Worm (Caenorhabditis elegans) whole organism, L1 larva: Measurements from ENCODE around the gene C08B11.9.

Experiments
- C34B4.2 ChIP-seq: sonication (generic microtip); optimal IDR thresholded peaks from 2 replicates; lab custom pipeline; 2017; ENCODE audit warnings: mild to moderate bottlenecking, missing genetic modification characterization, missing compliant biosample characterization
- F16B12.6 ChIP-seq: fragments of 150-350 bp; optimal IDR thresholded peaks from 2 replicates; lab custom pipeline; 2014; ENCODE audit warnings: missing biosample characterization, missing genetic modification characterization
- Y116A8C.19 ChIP-seq: sonication (generic microtip); optimal IDR thresholded peaks from 2 replicates; lab custom pipeline; 2016; ENCODE audit warnings: missing compliant biosample characterization, missing genetic modification characterization, borderline replicate concordance
- ama-1 ChIP-seq: fragments of 150-350 bp; optimal IDR thresholded peaks from 2 replicates; lab custom pipeline; 2014
- blmp-1 ChIP-seq: fragments of 150-350 bp; optimal IDR thresholded peaks from 2 replicates; lab custom pipeline; 2014; ENCODE audit warnings: missing biosample characterization, missing genetic modification characterization
- ceh-63 ChIP-seq: fragments of 200-800 bp; sonication (Bioruptor generic); optimal IDR thresholded peaks from 2 replicates; lab custom pipeline; 2018; ENCODE audit warnings: mild to moderate bottlenecking, missing genetic modification characterization, missing compliant biosample characterization
- ceh-82 ChIP-seq, 3 experiments: fragments of 150-350 bp in 1 of 3; sonication (generic microtip) in 2 of 3; optimal IDR thresholded peaks; 2 replicates each; lab custom pipeline; 2014 to 2017; ENCODE audit warnings: missing biosample characterization in 3 of 3, missing genetic modification characterization in 3 of 3
- ceh-90 ChIP-seq: sonication (generic microtip); optimal IDR thresholded peaks from 2 replicates; lab custom pipeline; 2016; ENCODE audit warnings: missing genetic modification characterization, missing compliant biosample characterization
- ces-1 ChIP-seq: fragments of 150-350 bp; optimal IDR thresholded peaks from 2 replicates; lab custom pipeline; 2014; ENCODE audit warnings: missing biosample characterization, missing genetic modification reagents, missing genetic modification characterization
- dsc-1 ChIP-seq: sonication (generic microtip); optimal IDR thresholded peaks from 2 replicates; lab custom pipeline; 2016; ENCODE audit warnings: mild to moderate bottlenecking, missing genetic modification characterization, missing compliant biosample characterization
- efl-3 ChIP-seq: fragments of 200-800 bp; sonication (Bioruptor generic); optimal IDR thresholded peaks from 2 replicates; lab custom pipeline; 2018; ENCODE audit warnings: mild to moderate bottlenecking, missing genetic modification characterization, missing compliant biosample characterization
- elt-3 ChIP-seq, 6 experiments: fragments of 150-350 bp in 1 of 6; sonication (generic microtip); optimal IDR thresholded peaks; 2 replicates each; lab custom pipeline; 2017 to 2018; ENCODE audit warnings: missing biosample characterization in 6 of 6, missing genetic modification characterization in 6 of 6, inconsistent platforms in 1 of 6
- ets-5 ChIP-seq: fragments of 200-800 bp; sonication (Bioruptor generic); IDR thresholded peaks from 2 replicates; pipeline ENCODE4 v1.3.6; 2022; ENCODE audit warnings: missing genetic modification characterization, missing compliant biosample characterization
- fos-1 ChIP-seq: fragments of 150-350 bp; optimal IDR thresholded peaks from 2 replicates; lab custom pipeline; 2014; ENCODE audit warnings: missing biosample characterization, missing genetic modification characterization
- grh-1 ChIP-seq: fragments of 200-800 bp; sonication (Bioruptor generic); IDR thresholded peaks from 2 replicates; pipeline ENCODE4 v1.3.6; 2022; ENCODE audit warnings: missing genetic modification reagents, missing genetic modification characterization, missing compliant biosample characterization
- hlh-17 ChIP-seq: fragments of 200-800 bp; sonication (Bioruptor generic); optimal IDR thresholded peaks from 2 replicates; lab custom pipeline; 2018; ENCODE audit warnings: missing genetic modification characterization, mild to moderate bottlenecking, missing compliant biosample characterization, moderate library complexity, borderline replicate concordance
- hpl-2 ChIP-seq: fragments of 150-350 bp; optimal IDR thresholded peaks from 2 replicates; lab custom pipeline; 2014; ENCODE audit warnings: missing biosample characterization, missing genetic modification reagents, missing genetic modification characterization
- lin-14 ChIP-seq: fragments of 200-800 bp; sonication (Bioruptor generic); optimal IDR thresholded peaks from 2 replicates; lab custom pipeline; 2018; ENCODE audit warnings: mild to moderate bottlenecking, missing genetic modification characterization, moderate library complexity, missing compliant biosample characterization
- lin-15B ChIP-seq: fragments of 150-350 bp; sonication (generic microtip); optimal IDR thresholded peaks from 3 replicates; lab custom pipeline; 2014; ENCODE audit warnings: missing biosample characterization, missing genetic modification characterization
- lsy-2 ChIP-seq, 2 experiments: fragments of 150-350 bp; optimal IDR thresholded peaks; 2 replicates each; lab custom pipeline; 2014; ENCODE audit warnings: missing biosample characterization in 2 of 2, missing genetic modification characterization in 2 of 2
- mep-1 ChIP-seq: fragments of 150-350 bp; optimal IDR thresholded peaks from 2 replicates; lab custom pipeline; 2014; ENCODE audit warnings: missing biosample characterization, missing genetic modification characterization
- nhr-19 ChIP-seq: fragments of 200-800 bp; sonication (Bioruptor generic); conservative IDR thresholded peaks from 2 replicates; pipeline ENCODE4 v1.3.6; 2022; ENCODE audit warnings: missing genetic modification characterization, missing compliant biosample characterization
- nhr-237 ChIP-seq: fragments of 150-350 bp; optimal IDR thresholded peaks from 2 replicates; lab custom pipeline; 2014; ENCODE audit warnings: missing biosample characterization, missing genetic modification characterization
- nhr-28 ChIP-seq: fragments of 150-350 bp; optimal IDR thresholded peaks from 2 replicates; lab custom pipeline; 2014; ENCODE audit warnings: missing biosample characterization, missing genetic modification characterization
- nhr-76 ChIP-seq: sonication (generic microtip); optimal IDR thresholded peaks from 2 replicates; lab custom pipeline; 2017; ENCODE audit warnings: missing biosample characterization, missing genetic modification characterization
- nhr-85 ChIP-seq: sonication (generic microtip); peaks from one replicate; lab custom pipeline; 2016; ENCODE audit warnings: missing genetic modification characterization, inconsistent platforms, missing compliant biosample characterization
- pax-3 ChIP-seq: fragments of 200-800 bp; sonication (Bioruptor generic); optimal IDR thresholded peaks from 2 replicates; lab custom pipeline; 2018; ENCODE audit warnings: mild to moderate bottlenecking, missing genetic modification characterization, moderate library complexity, missing compliant biosample characterization
- pqm-1 ChIP-seq: sonication (generic microtip); optimal IDR thresholded peaks from 3 replicates; lab custom pipeline; 2017; ENCODE audit warnings: missing biosample characterization, missing genetic modification characterization
- snpc-4 ChIP-seq: fragments of 150-350 bp; optimal IDR thresholded peaks from 2 replicates; lab custom pipeline; 2014; ENCODE audit warnings: missing biosample characterization, missing genetic modification characterization
- tlp-1 ChIP-seq: fragments of 150-350 bp; optimal IDR thresholded peaks from 2 replicates; lab custom pipeline; 2014; ENCODE audit warnings: missing biosample characterization, missing genetic modification characterization
- unc-62 ChIP-seq: fragments of 150-350 bp; optimal IDR thresholded peaks from 2 replicates; lab custom pipeline; 2014; ENCODE audit warnings: missing biosample characterization, missing genetic modification reagents, missing genetic modification characterization
- vab-15 ChIP-seq: sonication (generic microtip); optimal IDR thresholded peaks from 2 replicates; lab custom pipeline; 2017; ENCODE audit warnings: missing genotype, mild to moderate bottlenecking, missing genetic modification characterization, missing compliant biosample characterization
- xbp-1 ChIP-seq: sonication (generic microtip); optimal IDR thresholded peaks from 2 replicates; lab custom pipeline; 2016; ENCODE audit warnings: missing genetic modification characterization, missing compliant biosample characterization
- zag-1 ChIP-seq: fragments of 150-350 bp; optimal IDR thresholded peaks from 2 replicates; lab custom pipeline; 2014; ENCODE audit warnings: missing biosample characterization, missing genetic modification characterization
- ztf-4 ChIP-seq: fragments of 150-350 bp; optimal IDR thresholded peaks from 2 replicates; lab custom pipeline; 2014; ENCODE audit warnings: missing biosample characterization, missing genetic modification characterization

Gene C08B11.9

ce11 chrII:8051330-8051729 lies 13.4 kb upstream of the C08B11.9 start:
- TF ChIP-seq nhr-85 (tag; lab: Kevin White, UChicago), result no peak
- no peak for TF ChIP-seq blmp-1 (tag; lab: Kevin White, UChicago)
- no peak for TF ChIP-seq lin-15B (tag; lab: Kevin White, UChicago)
- TF ChIP-seq ztf-4 (tag; lab: Kevin White, UChicago), result no peak
- TF ChIP-seq xbp-1 (tag; lab: Kevin White, UChicago), result no peak
- no peak for TF ChIP-seq C34B4.2 (tag; lab: Kevin White, UChicago)
- TF ChIP-seq ceh-82 (tag; optimal IDR thresholded peaks at IDR 0.05; lab: Kevin White, UChicago), result no peak
- no peak for TF ChIP-seq ceh-90 (tag; lab: Kevin White, UChicago)
- no peak for TF ChIP-seq lsy-2 (tag; optimal IDR thresholded peaks at IDR 0.05; lab: Kevin White, UChicago)
- no peak for TF ChIP-seq dsc-1 (tag; lab: Kevin White, UChicago)
- TF ChIP-seq lin-14 (GFP tag; lab: Kevin White, UChicago), result no peak
- no peak for TF ChIP-seq nhr-28 (tag; lab: Kevin White, UChicago)
- no peak for TF ChIP-seq pqm-1 (tag; lab: Kevin White, UChicago)
- TF ChIP-seq ets-5, result no peak
- no peak for TF ChIP-seq nhr-76
- TF ChIP-seq ama-1 (lab: Kevin White, UChicago), result no peak
- TF ChIP-seq nhr-237 (tag; lab: Kevin White, UChicago), result no peak
- TF ChIP-seq nhr-19 (GFP tag; lab: Robert Waterston, UW), result no peak
- no peak for TF ChIP-seq unc-62 (GFP tag; lab: Kevin White, UChicago)

ce11 chrII:8050477-8050876 lies 12.5 kb upstream of the C08B11.9 start, which contains the start of gene mtre-1:
TSS of gene mtre-1 (minus strand) at chrII:8050577.
- TF ChIP-seq ceh-63 (GFP tag; lab: Kevin White, UChicago), result no peak
- no peak for TF ChIP-seq unc-62 (GFP tag; lab: Kevin White, UChicago)
- TF ChIP-seq vab-15, result no peak
- TF ChIP-seq zag-1 (tag; lab: Kevin White, UChicago), result no peak
- no peak for TF ChIP-seq snpc-4 (tag; lab: Kevin White, UChicago)
- TF ChIP-seq ces-1 (GFP tag; lab: Kevin White, UChicago), result no peak
- TF ChIP-seq F16B12.6 (tag; lab: Kevin White, UChicago), result no peak
- no peak for TF ChIP-seq efl-3
- TF ChIP-seq pqm-1 (tag; lab: Kevin White, UChicago), result no peak
- TF ChIP-seq lsy-2 (tag; optimal IDR thresholded peaks at IDR 0.05; lab: Kevin White, UChicago), result no peak
- TF ChIP-seq tlp-1 (tag; lab: Kevin White, UChicago), result no peak

- TF ChIP-seq mep-1 (tag; lab: Kevin White, UChicago) (no peak), F16B12.6 (tag; lab: Kevin White, UChicago) (no peak), hlh-17 (GFP tag; lab: Kevin White, UChicago) (no peak)
- TF ChIP-seq, all 84 proteins: peak for 0
Measured at ce11 chrII:8047264-8047663, 9.3 kb upstream of the C08B11.9 start, which contains the start of gene apn-1. TSS of gene apn-1 (plus strand) at chrII:8047564.

- TF ChIP-seq ceh-82 (tag; optimal IDR thresholded peaks at IDR 0.05; lab: Kevin White, UChicago) (no peak), vab-15 (no peak), hpl-2 (GFP tag; lab: Kevin White, UChicago) (no peak), grh-1 (GFP tag; lab: Robert Waterston, UW) (no peak), Y116A8C.19 (tag; lab: Kevin White, UChicago) (no peak), nhr-237 (tag; lab: Kevin White, UChicago) (no peak), ceh-63 (GFP tag; lab: Kevin White, UChicago) (no peak), fos-1 (tag; lab: Kevin White, UChicago) (no peak), pax-3 (no peak), elt-3 (tag; optimal IDR thresholded peaks at IDR 0.05; lab: Kevin White, UChicago) (no peak), pqm-1 (tag; lab: Kevin White, UChicago) (no peak)
Measured at ce11 chrII:8042289-8042688, 4.3 kb upstream of the C08B11.9 start, which contains the start of gene T05H10.1. TSS of gene T05H10.1 (plus strand) at chrII:8042589.
